Worm (Caenorhabditis elegans): Measurements from ENCODE around the gene R11E3.2.

The R11E3.2 gene

DNA sequence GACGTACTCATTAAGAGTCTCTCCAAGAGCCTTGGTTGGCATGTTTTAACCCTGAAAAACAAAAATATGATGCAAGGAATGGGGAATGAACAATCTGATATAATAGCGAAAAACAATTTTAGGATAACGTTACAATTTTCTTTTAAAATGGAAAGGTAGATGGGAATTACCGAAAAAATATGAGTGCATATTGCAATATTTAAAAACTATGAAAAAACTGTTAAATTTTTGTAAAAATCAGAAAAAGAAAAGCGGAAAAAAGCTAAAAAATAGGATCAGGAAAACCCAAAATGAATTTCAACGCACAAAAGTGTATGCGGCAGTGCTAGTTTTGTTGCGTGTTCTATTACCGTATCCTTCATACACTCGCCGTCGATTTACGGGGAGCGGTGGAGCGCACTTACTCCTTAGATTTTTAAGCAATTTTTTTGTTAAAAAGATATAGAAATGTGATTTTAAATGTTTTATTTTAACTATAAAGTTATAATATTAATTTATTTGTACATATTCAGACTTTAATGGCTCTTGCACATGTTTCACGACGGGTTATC is 22.1 kb upstream of the R11E3.2 start, which contains the start of the genes rpl-20 and Y17G9B.5 (continued):
- TF ChIP-seq mes-2 (tag; optimal IDR thresholded peaks at IDR 0.05; ENCODE audit: poor library complexity, severe bottlenecking), result peak; percentile 99
- TF ChIP-seq ceh-28 (tag; optimal IDR thresholded peaks at IDR 0.05), result peak; percentile 74
- peak; percentile 97 for TF ChIP-seq nhr-48 (tag; optimal IDR thresholded peaks at IDR 0.05)
- TF ChIP-seq dmd-8 (GFP tag; IDR thresholded peaks at IDR 0.05), result peak; percentile 46; the same call in 1 of the 2 replicates
- peak; percentile 95 for TF ChIP-seq daf-8 (GFP tag; IDR thresholded peaks at IDR 0.05)
- TF ChIP-seq fkh-10 (GFP tag; optimal IDR thresholded peaks at IDR 0.05), result peak; percentile 100
- TF ChIP-seq lin-15B (tag; optimal IDR thresholded peaks at IDR 0.05), result peak; percentile 99
- peak; percentile 97 for TF ChIP-seq snpc-1.2 (GFP tag; IDR thresholded peaks at IDR 0.05)
- TF ChIP-seq nhr-10 (tag; optimal IDR thresholded peaks at IDR 0.05), result peak; percentile 98
- peak; percentile 99 for TF ChIP-seq nhr-6 (tag; optimal IDR thresholded peaks at IDR 0.05)
- peak; percentile 16 for TF ChIP-seq ceh-62 (tag; optimal IDR thresholded peaks at IDR 0.05)
- TF ChIP-seq F49E8.2 (tag; optimal IDR thresholded peaks at IDR 0.05; ENCODE audit: borderline replicate concordance), result peak; percentile 98
- peak; percentile 9 to 100 for TF ChIP-seq unc-62 (GFP tag; optimal IDR thresholded peaks at IDR 0.05 in 1 of 2)
- TF ChIP-seq unc-62 (tag; optimal IDR thresholded peaks at IDR 0.05), result no peak
- TF ChIP-seq hif-1 (tag; optimal IDR thresholded peaks at IDR 0.05), result peak; percentile 93 to 96
- peak; percentile 95 for TF ChIP-seq mxl-3 (GFP tag; optimal IDR thresholded peaks at IDR 0.05)
- TF ChIP-seq nhr-102 (tag; optimal IDR thresholded peaks at IDR 0.05), result peak; percentile 99
- peak; percentile 94 for TF ChIP-seq zfp-2 (tag; optimal IDR thresholded peaks at IDR 0.05)
- peak; percentile 90 for TF ChIP-seq nhr-76 (tag; optimal IDR thresholded peaks at IDR 0.05)
- TF ChIP-seq pha-4 (GFP tag; IDR thresholded peaks at IDR 0.05), result peak; percentile 99
- peak; percentile 100 for TF ChIP-seq pha-4 (tag; optimal IDR thresholded peaks at IDR 0.05)
- TF ChIP-seq Y75B8A.6 (GFP tag; IDR thresholded peaks at IDR 0.05), result peak; percentile 99
- TF ChIP-seq dmd-9 (GFP tag; IDR thresholded peaks at IDR 0.05), result peak; percentile 99
- TF ChIP-seq nhr-11 (tag; optimal IDR thresholded peaks at IDR 0.05), result peak; percentile 100
- TF ChIP-seq Y5F2A.4 (GFP tag; optimal IDR thresholded peaks at IDR 0.05), result peak; percentile 97
- peak; percentile 99 for TF ChIP-seq skn-1 (tag; optimal IDR thresholded peaks at IDR 0.05)
- TF ChIP-seq nhr-28 (tag; optimal IDR thresholded peaks at IDR 0.05), result peak; percentile 98
- TF ChIP-seq nhr-111 (GFP tag; optimal IDR thresholded peaks at IDR 0.05), result peak; percentile 88

DNA sequence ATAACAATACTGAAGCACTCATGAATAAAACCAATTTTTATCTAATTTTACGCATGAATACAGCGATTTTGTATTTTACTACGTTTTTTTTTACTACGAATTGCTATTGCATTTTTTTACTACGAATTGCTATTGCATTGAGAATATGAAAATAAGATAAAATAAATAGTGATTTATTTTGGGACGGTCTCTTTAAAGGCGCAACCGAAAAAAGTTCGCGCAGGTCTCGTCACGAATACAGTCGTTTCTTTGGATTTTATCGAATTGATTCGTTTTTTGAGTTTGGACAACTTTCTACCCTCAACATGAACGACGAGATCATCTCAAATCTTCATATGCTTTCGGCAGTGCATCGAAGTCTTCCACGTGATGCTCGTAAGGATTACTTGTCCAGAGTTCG is 20.1 kb upstream of the R11E3.2 start, which contains the start of gene Y17G9B.4:
Gene Y17G9B.4, plus strand, starts transcription at position 306 of the 400 bp plus-strand sequence.
- TF ChIP-seq nhr-111 (GFP tag; optimal IDR thresholded peaks at IDR 0.05) (no peak), zag-1 (tag; optimal IDR thresholded peaks at IDR 0.05) (no peak), unc-130 (GFP tag; optimal IDR thresholded peaks at IDR 0.05) (peak; percentile 9), set-16 (GFP tag; IDR thresholded peaks at IDR 0.05) (no peak), snpc-1.2 (GFP tag; IDR thresholded peaks at IDR 0.05) (peak; percentile 56; the same call in 1 of the 2 replicates), T26A8.4 (GFP tag; IDR thresholded peaks at IDR 0.05) (no peak)

DNA sequence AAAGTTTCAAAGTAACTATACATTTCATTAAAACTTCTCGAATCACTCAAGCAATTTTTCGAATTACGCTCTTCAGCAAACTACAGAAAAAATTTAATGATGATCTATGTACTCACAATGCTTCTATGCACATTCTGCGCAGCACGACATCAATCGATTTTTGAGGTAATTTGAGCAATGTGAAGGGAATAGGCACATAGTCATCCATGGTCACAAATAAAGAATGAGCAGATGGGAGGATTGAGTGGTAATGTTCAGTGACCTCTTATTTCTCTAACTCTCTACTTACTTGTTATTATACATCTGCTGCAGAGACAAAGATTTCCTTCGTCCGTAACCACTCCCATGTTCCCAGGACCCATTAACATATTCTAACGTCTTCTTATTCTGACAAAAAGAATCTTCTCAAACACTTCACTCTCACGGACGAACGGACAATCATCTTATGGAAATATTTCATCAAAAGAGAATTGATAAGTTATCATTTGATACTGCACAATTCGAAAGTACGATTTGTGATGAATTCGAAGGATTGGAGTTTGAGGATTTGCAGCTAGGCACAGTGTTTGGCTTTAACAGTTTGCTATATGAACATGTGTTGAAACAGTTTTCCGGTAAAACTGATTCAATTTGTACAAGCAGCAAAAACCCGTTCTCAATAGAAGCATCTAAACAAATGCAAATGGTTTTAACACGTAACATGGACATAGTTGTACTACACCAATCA is 15.8 kb upstream of the R11E3.2 start, which contains the start of the genes fbxb-77 and Y17G9B.11:
Gene fbxb-77, minus strand, starts transcription at position 229 of the 727 bp plus-strand sequence.
Gene Y17G9B.11, plus strand, starts transcription at position 677 of the 727 bp plus-strand sequence.
- TF ChIP-seq attf-4 (tag; optimal IDR thresholded peaks at IDR 0.05), result no peak
- TF ChIP-seq aha-1 (tag), result peak; percentile 90
- peak in 1 of 2 experiments; percentile 32 for TF ChIP-seq unc-62 (GFP tag; optimal IDR thresholded peaks at IDR 0.05 in 1 of 2)
- no peak for TF ChIP-seq unc-62 (tag; optimal IDR thresholded peaks at IDR 0.05)
- TF ChIP-seq spr-1 (tag; optimal IDR thresholded peaks at IDR 0.05), result no peak
- no peak for TF ChIP-seq zfp-3 (GFP tag; conservative IDR thresholded peaks at IDR 0.05)
- TF ChIP-seq ceh-28 (tag; optimal IDR thresholded peaks at IDR 0.05), result no peak
- no peak for TF ChIP-seq nhr-6 (tag; optimal IDR thresholded peaks at IDR 0.05)
